ENCODE assay signal across 5 fruit fly cellular contexts in the genomic region with DNA sequence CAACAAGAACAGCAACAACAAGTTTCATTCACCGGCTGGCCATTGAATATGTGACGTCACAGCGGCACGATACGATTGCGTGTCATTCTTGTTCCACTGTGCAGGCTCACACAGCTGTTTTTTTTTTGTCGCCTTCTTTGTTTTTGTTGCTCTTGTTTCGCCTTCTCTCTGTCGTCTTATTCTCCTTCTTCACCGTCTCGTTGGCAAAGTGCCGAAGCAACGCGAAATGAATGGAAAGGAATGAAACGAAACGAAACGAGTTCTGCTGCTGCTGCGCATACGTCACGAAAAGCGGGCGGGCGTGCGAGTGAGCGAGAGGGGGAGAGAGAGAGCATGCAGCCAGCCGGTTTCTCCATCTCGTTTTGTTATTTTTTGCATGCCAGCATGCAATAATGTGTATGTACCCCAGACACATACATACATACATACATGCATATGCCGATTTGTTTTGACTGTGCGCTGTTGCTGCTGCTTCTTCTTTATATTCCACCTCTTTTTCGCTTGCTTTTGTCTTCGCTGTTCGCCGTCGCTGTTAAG.
TF ChIP-seq lines count a peak whose summit lies in the region.

No protein-coding gene starts in this region.

TF ChIP-seq in whole organism, adult, 20 proteins besides CTCF, POLR2A, EP300 and RAD21 (continued from another document):
- TF ChIP-seq CG11617 (GFP tag; optimal IDR thresholded peaks at IDR 0.05; lab: Kevin White, UChicago) (peak; percentile 36), CG14711 (tag; optimal IDR thresholded peaks at IDR 0.05; lab: Kevin White, UChicago) (peak; percentile 10), CG12768 (GFP tag; optimal IDR thresholded peaks at IDR 0.05; lab: Kevin White, UChicago) (peak; percentile 31), Crg-1 (GFP tag; optimal IDR thresholded peaks at IDR 0.05; lab: Kevin White, UChicago) (no peak)

TF ChIP-seq in whole organism, embryonic, 481 proteins besides CTCF, POLR2A, EP300 and RAD21 (continued from another document and continues in another):
- TF ChIP-seq CG6689 (GFP tag; IDR thresholded peaks at IDR 0.05; lab: Robert Waterston, UW) (0 out of 2 replicates have a peak, but pooled peaks have one; percentile 6), zfh2 (GFP tag; optimal IDR thresholded peaks at IDR 0.05; lab: Kevin White, UChicago) (no peak), CG12744 (GFP tag; optimal IDR thresholded peaks at IDR 0.05; lab: Kevin White, UChicago) (no peak), CG3407 (GFP tag; optimal IDR thresholded peaks at IDR 0.05; lab: Kevin White, UChicago) (no peak), Pdp1 (GFP tag; optimal IDR thresholded peaks at IDR 0.05; lab: Kevin White, UChicago) (peak in 1 of 2 experiments; percentile 54), BtbVII (GFP tag; optimal IDR thresholded peaks at IDR 0.05; lab: Kevin White, UChicago) (peak; percentile 41), exex (tag; optimal IDR thresholded peaks at IDR 0.05; lab: Kevin White, UChicago) (peak; percentile 5), Hr51 (GFP tag; optimal IDR thresholded peaks at IDR 0.05; lab: Kevin White, UChicago) (peak in 1 of 2 experiments; percentile 19), Drgx (GFP tag; IDR thresholded peaks at IDR 0.05; lab: Robert Waterston, UW) (peak; percentile 90), bcd (GFP tag; optimal IDR thresholded peaks at IDR 0.05; lab: Kevin White, UChicago) (no peak), CG30020 (tag; optimal IDR thresholded peaks at IDR 0.05; lab: Kevin White, UChicago) (no peak), CG3163 (GFP tag; optimal IDR thresholded peaks at IDR 0.05; lab: Kevin White, UChicago) (no peak), CG3726 (GFP tag; IDR thresholded peaks at IDR 0.05; lab: Robert Waterston, UW) (no peak), CG6254 (GFP tag; optimal IDR thresholded peaks at IDR 0.05; lab: Kevin White, UChicago) (no peak), seq (GFP tag; IDR thresholded peaks at IDR 0.05; lab: Robert Waterston, UW) (no peak), Ptx1 (GFP tag; IDR thresholded peaks at IDR 0.05; lab: Robert Waterston, UW) (no peak), NC2α (GFP tag; optimal IDR thresholded peaks at IDR 0.05; lab: Kevin White, UChicago) (no peak), gce (GFP tag; IDR thresholded peaks at IDR 0.05; lab: Robert Waterston, UW) (no peak), ERR (GFP tag; optimal IDR thresholded peaks at IDR 0.05; lab: Kevin White, UChicago) (no peak), Mrtf (GFP tag; IDR thresholded peaks at IDR 0.05; lab: Robert Waterston, UW) (no peak), tgo (GFP tag; IDR thresholded peaks at IDR 0.05; lab: Robert Waterston, UW) (no peak), Adf1 (GFP tag; IDR thresholded peaks at IDR 0.05; lab: Robert Waterston, UW) (peak; percentile 77), PHDP (tag; optimal IDR thresholded peaks at IDR 0.05; lab: Kevin White, UChicago) (peak; percentile 17), corto (GFP tag; optimal IDR thresholded peaks at IDR 0.05; lab: Kevin White, UChicago) (peak; percentile 52), H15 (GFP tag; IDR thresholded peaks at IDR 0.05; lab: Robert Waterston, UW) (no peak), CG3838 (GFP tag; optimal IDR thresholded peaks at IDR 0.05; lab: Kevin White, UChicago) (no peak), ewg (GFP tag; optimal IDR thresholded peaks at IDR 0.05; lab: Kevin White, UChicago) (peak; percentile 88), Ada2b (GFP tag; IDR thresholded peaks at IDR 0.05; lab: Robert Waterston, UW) (no peak), pros (GFP tag; optimal IDR thresholded peaks at IDR 0.05; lab: Kevin White, UChicago) (peak; percentile 98), rib (GFP tag; IDR thresholded peaks at IDR 0.05; lab: Robert Waterston, UW) (peak; percentile 94), cad (GFP tag; optimal IDR thresholded peaks at IDR 0.05; lab: Kevin White, UChicago) (no peak)

TF ChIP-seq in whole organism, prepupa, 60 proteins besides CTCF, POLR2A, EP300 and RAD21 (continued from another document and continues in another):
- TF ChIP-seq CG6792 (GFP tag; optimal IDR thresholded peaks at IDR 0.05; lab: Kevin White, UChicago) (peak; percentile 64), CG11294 (GFP tag; IDR thresholded peaks at IDR 0.05; lab: Robert Waterston, UW) (peak; percentile 40; the same call in 1 of the 2 replicates), fd85E (GFP tag; optimal IDR thresholded peaks at IDR 0.05; lab: Kevin White, UChicago) (peak; percentile 81), Sox102F (GFP tag; optimal IDR thresholded peaks at IDR 0.05; lab: Kevin White, UChicago) (peak; percentile 79), fkh (GFP tag; optimal IDR thresholded peaks at IDR 0.05; lab: Kevin White, UChicago) (peak; percentile 18), CG34406 (GFP tag; optimal IDR thresholded peaks at IDR 0.05; lab: Kevin White, UChicago) (peak; percentile 76), fd59A (GFP tag; optimal IDR thresholded peaks at IDR 0.05; lab: Kevin White, UChicago) (peak; percentile 79), spab (GFP tag; optimal IDR thresholded peaks at IDR 0.05; lab: Kevin White, UChicago) (peak; percentile 90), Blimp-1 (GFP tag; optimal IDR thresholded peaks at IDR 0.05; lab: Kevin White, UChicago) (peak; percentile 29), topi (GFP tag; optimal IDR thresholded peaks at IDR 0.05; lab: Kevin White, UChicago) (peak; percentile 69), salr (GFP tag; optimal IDR thresholded peaks at IDR 0.05; lab: Kevin White, UChicago) (peak; percentile 53 to 86), acj6 (GFP tag; optimal IDR thresholded peaks at IDR 0.05; lab: Kevin White, UChicago) (peak; percentile 50), Hr4 (GFP tag; optimal IDR thresholded peaks at IDR 0.05; lab: Kevin White, UChicago) (peak; percentile 44), Lpt (GFP tag; optimal IDR thresholded peaks at IDR 0.05; lab: Kevin White, UChicago) (peak; percentile 92), CG8632 (GFP tag; optimal IDR thresholded peaks at IDR 0.05; lab: Kevin White, UChicago) (peak; percentile 77), Eip93F (GFP tag; optimal IDR thresholded peaks at IDR 0.05; lab: Kevin White, UChicago) (peak; percentile 45), dac (GFP tag; optimal IDR thresholded peaks at IDR 0.05; lab: Kevin White, UChicago) (peak; percentile 87), ss (GFP tag; optimal IDR thresholded peaks at IDR 0.05; lab: Kevin White, UChicago) (peak; percentile 98 to 100), CG6276 (GFP tag; optimal IDR thresholded peaks at IDR 0.05; lab: Kevin White, UChicago) (peak; percentile 93), Sox14 (GFP tag; optimal IDR thresholded peaks at IDR 0.05; lab: Kevin White, UChicago) (peak; percentile 80), CG6854 (GFP tag; optimal IDR thresholded peaks at IDR 0.05; lab: Kevin White, UChicago) (peak; percentile 90), lz (GFP tag; optimal IDR thresholded peaks at IDR 0.05; lab: Kevin White, UChicago) (peak; percentile 50), CG3919 (GFP tag; optimal IDR thresholded peaks at IDR 0.05; lab: Kevin White, UChicago) (peak; percentile 85), net (GFP tag; optimal IDR thresholded peaks at IDR 0.05; lab: Kevin White, UChicago) (peak; percentile 91), Sox15 (GFP tag; optimal IDR thresholded peaks at IDR 0.05; lab: Kevin White, UChicago) (no peak), OdsH (GFP tag; optimal IDR thresholded peaks at IDR 0.05; lab: Kevin White, UChicago) (peak; percentile 62), svp (GFP tag; lab: Kevin White, UChicago) (peak; percentile 84), CG15336 (GFP tag; IDR thresholded peaks at IDR 0.05; lab: Robert Waterston, UW) (peak; percentile 88), CG10669 (GFP tag; optimal IDR thresholded peaks at IDR 0.05; lab: Kevin White, UChicago) (peak; percentile 91), dsx (GFP tag; optimal IDR thresholded peaks at IDR 0.05; lab: Kevin White, UChicago; ENCODE audit: poor library complexity, severe bottlenecking) (peak; percentile 88), CG32006 (GFP tag; optimal IDR thresholded peaks at IDR 0.05; lab: Kevin White, UChicago) (peak; percentile 80)

TF ChIP-seq in whole organism, pupa, 21 proteins besides CTCF, POLR2A, EP300 and RAD21 (continued from another document):
- TF ChIP-seq CG15710 (tag; optimal IDR thresholded peaks at IDR 0.05; lab: Kevin White, UChicago) (peak; percentile 88), CG10348 (GFP tag; IDR thresholded peaks at IDR 0.05; lab: Robert Waterston, UW) (no peak)

TF ChIP-seq in whole organism, wandering third instar larva, 38 proteins besides CTCF, POLR2A, EP300 and RAD21 (continued from another document):
- no peak for TF ChIP-seq HLH106 (tag; optimal IDR thresholded peaks at IDR 0.05; lab: Kevin White, UChicago)
- no peak for TF ChIP-seq CG9705 (GFP tag; optimal IDR thresholded peaks at IDR 0.05; lab: Kevin White, UChicago)
- peak; percentile 29 for TF ChIP-seq ey (GFP tag; optimal IDR thresholded peaks at IDR 0.05; lab: Kevin White, UChicago)
- peak; percentile 90 for TF ChIP-seq CrebA (GFP tag; optimal IDR thresholded peaks at IDR 0.05; lab: Kevin White, UChicago; ENCODE audit: borderline replicate concordance)
- TF ChIP-seq Hr83 (GFP tag; optimal IDR thresholded peaks at IDR 0.05; lab: Kevin White, UChicago; ENCODE audit: poor library complexity, severe bottlenecking), result no peak
- TF ChIP-seq Hr78 (GFP tag; optimal IDR thresholded peaks at IDR 0.05; lab: Kevin White, UChicago), result no peak
- TF ChIP-seq jim (GFP tag; optimal IDR thresholded peaks at IDR 0.05; lab: Kevin White, UChicago), result peak; percentile 84
- TF ChIP-seq lola (GFP tag; optimal IDR thresholded peaks at IDR 0.05; lab: Kevin White, UChicago), result no peak
- TF ChIP-seq pan (optimal IDR thresholded peaks at IDR 0.05; lab: Kevin White, UChicago), result no peak
- TF ChIP-seq woc (GFP tag; optimal IDR thresholded peaks at IDR 0.05; lab: Kevin White, UChicago), result peak; percentile 59
- no peak for TF ChIP-seq Dfd (GFP tag; optimal IDR thresholded peaks at IDR 0.05; lab: Kevin White, UChicago)
- TF ChIP-seq foxo (GFP tag; optimal IDR thresholded peaks at IDR 0.05; lab: Kevin White, UChicago), result peak; percentile 11 to 42
- TF ChIP-seq Rel (GFP tag; optimal IDR thresholded peaks at IDR 0.05; lab: Kevin White, UChicago), result no peak
- peak; percentile 71 for TF ChIP-seq Rel (tag; optimal IDR thresholded peaks at IDR 0.05; lab: Kevin White, UChicago)
- TF ChIP-seq brk (GFP tag; optimal IDR thresholded peaks at IDR 0.05; lab: Kevin White, UChicago), result peak; percentile 34
- TF ChIP-seq rgr (GFP tag; optimal IDR thresholded peaks at IDR 0.05; lab: Kevin White, UChicago), result peak; percentile 46
- TF ChIP-seq Abd-B (GFP tag; optimal IDR thresholded peaks at IDR 0.05; lab: Kevin White, UChicago), result no peak
- peak; percentile 42 for TF ChIP-seq h (GFP tag; optimal IDR thresholded peaks at IDR 0.05; lab: Kevin White, UChicago)
- TF ChIP-seq Sp1 (GFP tag; optimal IDR thresholded peaks at IDR 0.05; lab: Kevin White, UChicago), result peak; percentile 77
TF ChIP-seq in whole organism, wandering third instar larva: peak in this region for 20.
